Fruit fly (Drosophila melanogaster) whole organism, wandering third instar larva: Measurements from ENCODE around the gene CG13005.

ENCODE experiments used
- Abd-B ChIP-seq: fragments of >200 bp; optimal IDR thresholded peaks from 2 replicates; lab custom pipeline; 2017; ENCODE audit warnings: missing biosample characterization, missing genetic modification characterization
- CG32264 ChIP-seq: fragments of 200-800 bp; sonication (Bioruptor generic); optimal IDR thresholded peaks from 2 replicates; lab custom pipeline; 2016; ENCODE audit warnings: missing biosample characterization, missing genetic modification characterization
- CG9705 ChIP-seq: fragments of 200-800 bp; sonication (Bioruptor generic); optimal IDR thresholded peaks from 2 replicates; lab custom pipeline; 2018; ENCODE audit warnings: missing biosample characterization, mild to moderate bottlenecking, missing genetic modification characterization
- CrebA ChIP-seq: fragments of 200-800 bp; sonication (Bioruptor generic); optimal IDR thresholded peaks from 2 replicates; lab custom pipeline; 2016; ENCODE audit warnings: missing biosample characterization, mild to moderate bottlenecking, missing genetic modification characterization, borderline replicate concordance
- Dfd ChIP-seq: fragments of >200 bp; optimal IDR thresholded peaks from 2 replicates; lab custom pipeline; 2017; ENCODE audit warnings: missing biosample characterization, missing genetic modification characterization
- Dif ChIP-seq: fragments of 200-275, 200-300 bp; sonication (Bioruptor generic); optimal IDR thresholded peaks from 2 replicates; lab custom pipeline; 2018; ENCODE audit warnings: missing biosample characterization, missing genetic modification characterization; ENCODE audit not compliant: partially characterized antibody
- HLH106 ChIP-seq: fragments of 200-800 bp; optimal IDR thresholded peaks from 3 replicates; lab custom pipeline; 2019; ENCODE audit warnings: missing biosample characterization, mild to moderate bottlenecking, missing genetic modification characterization, moderate library complexity
- Hnf4 ChIP-seq: fragments of 200-800 bp; sonication (Bioruptor generic); optimal IDR thresholded peaks from 2 replicates; lab custom pipeline; 2016; ENCODE audit warnings: missing biosample characterization, mild to moderate bottlenecking, missing genetic modification characterization
- Hr78 ChIP-seq: fragments of >200 bp; optimal IDR thresholded peaks from 2 replicates; lab custom pipeline; 2017; ENCODE audit warnings: missing biosample characterization, missing genetic modification characterization
- Hr83 ChIP-seq: fragments of 200-300 bp; sonication (Bioruptor generic); optimal IDR thresholded peaks from 2 replicates; lab custom pipeline; 2016; ENCODE audit warnings: missing biosample characterization, mild to moderate bottlenecking, missing genetic modification characterization, moderate library complexity; ENCODE audit not compliant: poor library complexity, severe bottlenecking
- Mio ChIP-seq: sonication (Bioruptor generic); optimal IDR thresholded peaks from 2 replicates; lab custom pipeline; 2016; ENCODE audit warnings: missing biosample characterization, missing genetic modification characterization
- N ChIP-seq: fragments of >200 bp; optimal IDR thresholded peaks from 2 replicates; lab custom pipeline; 2018; ENCODE audit warnings: missing biosample characterization, missing external identifiers, missing genetic modification characterization
- OdsH ChIP-seq: fragments of 200-800 bp; sonication (Bioruptor generic); optimal IDR thresholded peaks from 2 replicates; lab custom pipeline; 2016; ENCODE audit warnings: missing biosample characterization, mild to moderate bottlenecking, missing genetic modification characterization
- Sp1 ChIP-seq: fragments of 200-800 bp; sonication (Bioruptor generic); optimal IDR thresholded peaks from 3 replicates; lab custom pipeline; 2019; ENCODE audit warnings: missing biosample characterization, mild to moderate bottlenecking, missing genetic modification characterization, moderate library complexity
- Vsx2 ChIP-seq: fragments of 200-300, 225-300 bp; sonication (Bioruptor generic); optimal IDR thresholded peaks from 2 replicates; lab custom pipeline; 2018; ENCODE audit warnings: missing biosample characterization, missing genetic modification characterization; ENCODE audit not compliant: partially characterized antibody
- br ChIP-seq: fragments of 200-800 bp; sonication (Bioruptor generic); optimal IDR thresholded peaks from 2 replicates; lab custom pipeline; 2016; ENCODE audit warnings: missing biosample characterization, missing genetic modification characterization
- brk ChIP-seq: fragments of 200-800 bp; sonication (Bioruptor generic); optimal IDR thresholded peaks from 2 replicates; lab custom pipeline; 2016; ENCODE audit warnings: missing biosample characterization, mild to moderate bottlenecking, missing genetic modification characterization
- dl ChIP-seq, 2 experiments: fragments of 175-275, 200-275 bp in 1 of 2; fragments of 200-275 bp in 1 of 2; sonication (Bioruptor generic); optimal IDR thresholded peaks; lab custom pipeline; 2018; ENCODE audit warnings: mild to moderate bottlenecking in 2 of 2, missing biosample characterization in 2 of 2, missing genetic modification characterization in 2 of 2, moderate library complexity in 2 of 2; ENCODE audit not compliant: partially characterized antibody in 2 of 2, insufficient read depth in 1 of 2
- dmrt93B ChIP-seq: fragments of 200-800 bp; sonication (Bioruptor generic); optimal IDR thresholded peaks from 2 replicates; lab custom pipeline; 2018; ENCODE audit warnings: missing biosample characterization, mild to moderate bottlenecking, missing genetic modification characterization
- dsf ChIP-seq: sonication (Bioruptor generic); optimal IDR thresholded peaks from 2 replicates; lab custom pipeline; 2016; ENCODE audit warnings: missing biosample characterization, missing genetic modification characterization, borderline replicate concordance
- ey ChIP-seq: fragments of 200-800 bp; sonication (Bioruptor generic); optimal IDR thresholded peaks from 2 replicates; lab custom pipeline; 2016; ENCODE audit warnings: missing biosample characterization, missing genetic modification characterization
- foxo ChIP-seq, 2 experiments: fragments of 200-800 bp; sonication (Bioruptor generic); optimal IDR thresholded peaks; 2 replicates in 1 of 2; 3 replicates in 1 of 2; lab custom pipeline; 2016 to 2017; ENCODE audit warnings: missing biosample characterization in 2 of 2, missing genetic modification characterization in 2 of 2
- fru ChIP-seq: fragments of 200-800 bp; sonication (Bioruptor generic); optimal IDR thresholded peaks from 3 replicates; lab custom pipeline; 2016; ENCODE audit warnings: missing biosample characterization, mild to moderate bottlenecking, missing genetic modification characterization
- h ChIP-seq: fragments of 200-800 bp; sonication (Bioruptor generic); optimal IDR thresholded peaks from 3 replicates; lab custom pipeline; 2016; ENCODE audit warnings: missing biosample characterization, mild to moderate bottlenecking, missing genetic modification characterization
- jim ChIP-seq: fragments of 175-275, 200-325 bp; sonication (Bioruptor generic); optimal IDR thresholded peaks from 2 replicates; lab custom pipeline; 2016; ENCODE audit warnings: missing biosample characterization, mild to moderate bottlenecking, missing genetic modification characterization
- lola ChIP-seq: fragments of >200 bp; optimal IDR thresholded peaks from 2 replicates; lab custom pipeline; 2017; ENCODE audit warnings: missing biosample characterization, missing genetic modification characterization
- psq ChIP-seq: fragments of 200-800 bp; sonication (Bioruptor generic); optimal IDR thresholded peaks from 3 replicates; lab custom pipeline; 2017; ENCODE audit warnings: missing biosample characterization, mild to moderate bottlenecking, missing genetic modification characterization, moderate library complexity
- sage ChIP-seq: fragments of 200-800 bp; sonication (Bioruptor generic); optimal IDR thresholded peaks from 2 replicates; lab custom pipeline; 2016; ENCODE audit warnings: missing biosample characterization, mild to moderate bottlenecking, missing genetic modification characterization
- sv ChIP-seq: fragments of 200-800 bp; sonication (Bioruptor generic); optimal IDR thresholded peaks from 3 replicates; lab custom pipeline; 2016; ENCODE audit warnings: missing biosample characterization, missing genetic modification characterization
- usp ChIP-seq: fragments of >200 bp; optimal IDR thresholded peaks from 2 replicates; lab custom pipeline; 2017; ENCODE audit warnings: missing biosample characterization, missing genetic modification characterization
- woc ChIP-seq: sonication (Bioruptor generic); optimal IDR thresholded peaks from 2 replicates; lab custom pipeline; 2016; ENCODE audit warnings: missing biosample characterization, mild to moderate bottlenecking, missing genetic modification characterization

CG13005 gene

DNA sequence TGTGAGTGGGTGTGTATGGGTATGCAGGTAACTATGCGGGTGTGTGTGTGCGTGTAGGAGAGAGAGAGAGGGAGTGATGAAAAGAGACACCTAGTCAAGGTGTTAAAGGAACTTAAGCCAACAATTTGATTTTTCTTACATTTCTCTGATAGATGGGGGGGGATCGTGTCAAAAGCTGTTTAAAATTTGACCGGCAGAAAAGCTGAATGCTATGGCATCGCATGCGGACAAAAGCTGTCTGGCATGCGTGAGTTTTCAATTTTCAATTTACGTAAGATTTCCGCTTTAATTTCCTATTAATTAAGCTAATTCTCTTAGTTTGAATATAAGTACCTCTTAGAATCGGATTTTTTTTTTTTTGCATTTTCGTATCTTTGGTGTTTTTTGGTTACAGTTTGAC is 36.5 kb downstream of the CG13005 start:
- TF ChIP-seq CrebA (GFP tag; lab: Kevin White, UChicago) (no peak), ey (GFP tag; lab: Kevin White, UChicago) (no peak), Vsx2 (GFP tag; lab: Kevin White, UChicago) (peak; percentile 82), Hr83 (no peak), Dif (GFP tag; lab: Kevin White, UChicago) (peak; percentile 98), Hnf4 (no peak), lola (GFP tag; lab: Kevin White, UChicago) (no peak), N (GFP tag; lab: Kevin White, UChicago) (no peak), Dfd (GFP tag; lab: Kevin White, UChicago) (no peak), Abd-B (GFP tag; lab: Kevin White, UChicago) (no peak), dl (GFP tag; optimal IDR thresholded peaks at IDR 0.05; lab: Kevin White, UChicago; ENCODE audit: insufficient read depth in 1 of 2, partially characterized antibody in 2 of 2) (peak; percentile 58 to 83), psq (GFP tag; lab: Kevin White, UChicago) (no peak)

DNA sequence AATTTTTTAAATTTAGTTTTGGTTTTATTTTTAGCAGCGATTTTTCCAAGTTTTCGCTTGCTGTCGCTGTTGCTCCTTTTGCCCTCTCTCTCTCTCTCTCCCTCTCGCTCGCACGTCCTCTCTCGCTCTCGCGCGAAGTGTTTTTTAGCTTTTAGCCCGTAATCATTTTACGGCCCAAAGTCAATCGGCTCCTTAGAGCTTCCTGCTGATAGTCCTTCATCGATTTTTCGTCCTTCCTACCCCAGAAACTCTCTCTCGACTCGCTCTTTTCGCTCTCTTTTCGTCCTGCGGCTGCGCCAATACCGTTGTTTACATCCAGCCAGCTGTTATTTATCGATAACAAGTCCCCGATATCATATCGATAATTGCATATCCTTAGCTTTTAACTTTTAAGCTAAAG is 40.8 kb downstream of the CG13005 start, which contains the start of gene RSG7:
TSS of gene RSG7 (minus strand) at position 139 of the 400 bp plus-strand sequence.
- TF ChIP-seq Hr83 = no peak
- no peak for TF ChIP-seq ey (GFP tag; lab: Kevin White, UChicago)
- no peak for TF ChIP-seq Dfd (GFP tag; lab: Kevin White, UChicago)
- TF ChIP-seq Abd-B (GFP tag; lab: Kevin White, UChicago) = no peak
- no peak for TF ChIP-seq foxo (GFP tag; optimal IDR thresholded peaks at IDR 0.05; lab: Kevin White, UChicago)
- TF ChIP-seq lola (GFP tag; lab: Kevin White, UChicago) = no peak
- no peak for TF ChIP-seq br
- TF ChIP-seq Hnf4 = no peak
- no peak for TF ChIP-seq Mio
- no peak for TF ChIP-seq Dif (GFP tag; lab: Kevin White, UChicago)
- no peak for TF ChIP-seq usp (GFP tag; lab: Kevin White, UChicago)
- TF ChIP-seq, all 38 proteins: peak for 0

DNA sequence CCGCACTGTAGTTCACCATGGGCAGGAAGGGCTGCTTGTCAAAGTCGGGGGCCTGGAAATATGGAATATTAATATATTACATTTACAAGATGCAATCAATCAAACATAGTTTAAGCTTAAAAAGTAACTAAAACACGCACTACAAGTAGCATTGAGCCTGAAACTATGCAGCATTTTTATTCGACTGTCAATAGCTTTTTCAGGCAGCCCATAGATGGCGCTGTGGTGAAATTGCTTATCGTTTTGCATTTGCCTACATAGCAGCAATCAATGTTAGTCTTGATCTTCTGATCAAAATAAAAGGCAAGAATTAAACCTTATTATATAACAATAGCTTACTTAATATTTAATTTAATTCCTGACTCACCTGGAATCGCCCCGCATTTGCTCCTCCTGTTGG is 43.1 kb downstream of the CG13005 start:
- no peak for TF ChIP-seq woc (GFP tag; lab: Kevin White, UChicago)
- TF ChIP-seq sv = no peak
- TF ChIP-seq fru (GFP tag; lab: Kevin White, UChicago) = no peak
- TF ChIP-seq jim (GFP tag; lab: Kevin White, UChicago) = no peak
- no peak for TF ChIP-seq Abd-B (GFP tag; lab: Kevin White, UChicago)
- TF ChIP-seq Dfd (GFP tag; lab: Kevin White, UChicago) = no peak
- TF ChIP-seq CG9705 = no peak

DNA sequence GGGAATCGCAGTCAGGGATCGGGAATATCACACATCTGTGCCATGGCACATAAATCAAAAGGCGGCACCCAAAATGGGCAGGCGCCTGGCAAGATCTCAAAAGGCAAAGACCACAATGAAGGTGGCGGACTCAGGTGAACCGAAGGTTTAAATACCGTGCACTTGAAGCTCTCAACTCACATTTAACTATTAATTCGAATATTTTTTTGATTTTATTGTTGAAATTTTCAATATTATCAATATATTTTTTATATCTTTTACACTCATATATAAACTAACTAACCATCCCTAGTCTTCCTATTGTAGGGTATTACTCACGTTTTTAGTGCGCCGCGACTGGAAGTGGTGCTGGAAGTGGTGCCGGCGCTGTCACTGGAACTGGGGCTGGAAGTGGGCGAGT is 45.5 kb downstream of the CG13005 start:
- TF ChIP-seq sage (GFP tag; lab: Kevin White, UChicago) = no peak
- no peak for TF ChIP-seq foxo (GFP tag; optimal IDR thresholded peaks at IDR 0.05; lab: Kevin White, UChicago)
- TF ChIP-seq Hr78 = no peak
- no peak for TF ChIP-seq Mio
- no peak for TF ChIP-seq brk (GFP tag; lab: Kevin White, UChicago)
- TF ChIP-seq h = no peak
- TF ChIP-seq Vsx2 (GFP tag; lab: Kevin White, UChicago) = no peak
- no peak for TF ChIP-seq OdsH (GFP tag; lab: Kevin White, UChicago)
- TF ChIP-seq psq (GFP tag; lab: Kevin White, UChicago) = no peak
- no peak for TF ChIP-seq CG32264 (GFP tag; lab: Kevin White, UChicago)
- TF ChIP-seq HLH106 = no peak
- TF ChIP-seq Dif (GFP tag; lab: Kevin White, UChicago) = no peak
- TF ChIP-seq dl (GFP tag; optimal IDR thresholded peaks at IDR 0.05; lab: Kevin White, UChicago; ENCODE audit: insufficient read depth in 1 of 2, partially characterized antibody in 2 of 2) = no peak
- TF ChIP-seq Sp1 = no peak
- TF ChIP-seq woc (GFP tag; lab: Kevin White, UChicago) = no peak
- TF ChIP-seq dsf (GFP tag; lab: Kevin White, UChicago) = no peak
- TF ChIP-seq dmrt93B (GFP tag; lab: Kevin White, UChicago) = no peak
- TF ChIP-seq CG9705 = no peak

DNA sequence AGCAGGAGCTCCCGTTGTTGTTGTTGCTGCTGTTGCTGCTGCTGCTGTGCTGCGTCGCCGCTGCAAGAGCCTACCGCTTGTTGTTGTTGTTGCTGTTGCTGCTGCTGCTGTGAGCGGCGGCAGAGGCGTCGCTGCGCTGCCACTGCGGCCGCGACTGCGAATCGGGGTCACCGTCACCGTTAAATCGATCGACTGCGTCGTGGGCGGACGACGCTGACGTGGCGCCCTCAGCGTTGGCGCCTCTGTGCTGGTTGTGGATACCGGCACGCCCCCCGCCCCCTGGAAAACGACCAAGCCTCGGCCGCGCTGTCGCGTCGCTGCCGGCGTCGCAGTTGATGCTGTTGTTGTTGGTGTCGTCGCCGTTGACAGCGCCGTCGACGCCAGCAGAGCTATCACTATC is 46.1 kb downstream of the CG13005 start:
- no peak for TF ChIP-seq CG9705
- peak; percentile 35 for TF ChIP-seq Dfd (GFP tag; lab: Kevin White, UChicago)
